Fruit fly (Drosophila melanogaster) Kc167 (cell line): ENCODE data around the gene Slc45-1.

Experiments
- Myc ChIP-seq: fragments of >200 bp; optimal IDR thresholded peaks from 2 replicates; lab custom pipeline; 2017; ENCODE audit warnings: missing external identifiers
- Sin3A ChIP-seq: fragments of >200 bp; optimal IDR thresholded peaks from 2 replicates; lab custom pipeline; 2018; ENCODE audit warnings: missing external identifiers
- h ChIP-seq: fragments of >200 bp; optimal IDR thresholded peaks from 3 replicates; lab custom pipeline; 2018; ENCODE audit warnings: missing external identifiers
- insv ChIP-seq: fragments of >200 bp; optimal IDR thresholded peaks from 3 replicates; lab custom pipeline; 2018; ENCODE audit warnings: missing external identifiers
- psq ChIP-seq: fragments of >200 bp; optimal IDR thresholded peaks from 2 replicates; lab custom pipeline; 2017; ENCODE audit warnings: missing external identifiers
- ttk ChIP-seq: sonication (Bioruptor generic); optimal IDR thresholded peaks from 2 replicates; lab custom pipeline; 2017; ENCODE audit warnings: missing external identifiers

Slc45-1 gene

DNA sequence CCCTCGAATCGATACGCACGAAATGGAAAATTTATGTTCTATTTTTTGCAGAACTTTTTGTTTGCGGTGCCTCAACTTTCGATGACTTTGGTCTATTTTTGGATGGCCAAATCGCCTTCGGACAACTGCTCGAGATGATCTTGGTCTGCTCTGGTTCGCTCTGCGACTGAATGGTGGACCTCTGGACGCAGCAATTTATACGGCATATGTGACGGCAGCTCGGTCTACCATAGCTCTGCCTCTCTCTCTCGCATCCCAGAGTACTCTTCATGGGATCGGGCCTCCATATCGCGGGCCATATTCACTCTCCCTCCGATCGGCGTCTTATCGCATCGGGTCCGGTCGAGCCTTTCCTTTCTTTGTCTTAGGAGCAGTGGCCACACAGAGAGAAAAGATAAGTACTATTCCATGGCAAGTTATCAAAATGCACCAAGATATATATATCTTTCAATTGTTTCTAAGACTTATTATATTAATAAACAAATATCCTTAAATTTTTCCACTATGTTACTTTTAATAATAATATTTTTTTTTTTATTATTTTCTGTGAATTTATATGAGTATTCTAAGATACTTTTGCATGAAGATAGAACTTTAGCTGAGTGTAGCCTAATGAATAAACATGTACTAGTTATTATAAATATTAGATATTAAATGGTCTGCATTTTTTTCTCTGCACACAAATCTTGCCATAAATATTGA, at the start of gene Slc45-1:
TSS of gene Slc45-1 (minus strand) at position 150 of the 702 bp plus-strand sequence.
- TF ChIP-seq Myc (no peak), ttk (lab: Kevin White, UChicago) (no peak), h (lab: Kevin White, UChicago) (no peak)

DNA sequence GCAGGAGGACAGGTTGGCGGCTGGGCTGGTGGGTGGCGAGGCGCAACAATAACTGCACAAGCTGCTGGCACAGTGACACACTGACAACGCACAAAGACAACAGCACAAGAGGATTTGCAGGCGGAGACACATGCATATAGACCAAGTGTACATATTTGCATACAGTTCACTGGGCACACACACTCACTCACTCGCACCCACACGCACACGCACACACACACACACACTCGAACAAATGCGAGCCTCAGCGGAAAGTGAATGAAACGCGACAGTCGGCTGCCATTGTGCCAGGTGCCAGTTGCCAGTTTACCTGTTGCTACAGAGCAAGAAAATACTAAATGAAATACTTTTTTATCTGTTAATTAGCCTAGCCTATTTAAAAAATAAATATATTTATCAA, 46.5 kb upstream of the Slc45-1 start:
- TF ChIP-seq Sin3A (lab: Kevin White, UChicago) = no peak
- TF ChIP-seq insv (lab: Kevin White, UChicago) = no peak
- TF ChIP-seq ttk (lab: Kevin White, UChicago) = no peak
- no peak for TF ChIP-seq Myc
- no peak for TF ChIP-seq h (lab: Kevin White, UChicago)
- TF ChIP-seq psq (lab: Kevin White, UChicago) = no peak

DNA sequence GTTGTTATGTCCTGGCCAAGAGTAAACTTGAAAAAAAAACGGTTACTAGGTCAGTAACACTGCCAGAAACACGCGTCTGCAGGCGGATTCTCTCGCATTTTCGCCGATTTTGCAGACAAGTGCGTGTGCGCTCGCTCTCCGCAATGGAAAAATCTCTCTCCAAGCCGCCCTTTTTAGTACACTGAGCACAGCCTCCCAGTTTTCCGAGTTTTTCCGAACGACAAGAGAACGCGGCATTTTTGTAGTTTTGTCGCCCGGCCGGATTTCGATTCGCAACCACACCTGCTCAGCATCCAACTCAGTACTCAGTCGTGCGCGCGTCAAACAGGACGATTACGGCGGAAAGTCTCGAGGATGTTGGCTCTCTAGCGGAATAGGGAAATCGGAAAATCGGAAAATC, 43.0 kb upstream of the Slc45-1 start, which contains the start of gene GluRIB:
TSS of gene GluRIB (plus strand) at position 301 of the 400 bp plus-strand sequence.
- TF ChIP-seq Myc = no peak

DNA sequence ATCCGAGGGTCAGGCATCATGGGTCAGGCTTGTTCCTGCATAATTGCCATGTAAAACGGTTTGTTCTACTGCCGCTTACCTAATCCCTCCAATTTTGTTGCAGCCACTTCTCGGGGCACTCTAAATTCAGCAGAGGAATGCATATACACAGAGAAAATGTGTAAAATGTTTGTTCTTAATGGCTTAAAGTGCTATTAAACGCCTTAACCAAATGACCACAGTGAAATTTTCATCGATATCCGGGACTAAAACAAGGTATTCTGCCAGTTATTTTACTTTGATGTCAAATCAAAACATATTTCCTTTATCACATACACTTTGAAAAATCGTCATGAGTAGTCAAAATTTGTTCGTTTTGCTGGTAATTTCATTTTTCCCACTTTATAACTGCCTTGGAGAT, 41.3 kb upstream of the Slc45-1 start, which contains the start of gene CG4477:
TSS of gene CG4477 (plus strand) at position 301 of the 400 bp plus-strand sequence.
- TF ChIP-seq insv (lab: Kevin White, UChicago) (no peak), Myc (no peak), psq (lab: Kevin White, UChicago) (no peak), Sin3A (lab: Kevin White, UChicago) (no peak), ttk (lab: Kevin White, UChicago) (no peak), h (lab: Kevin White, UChicago) (no peak)

DNA sequence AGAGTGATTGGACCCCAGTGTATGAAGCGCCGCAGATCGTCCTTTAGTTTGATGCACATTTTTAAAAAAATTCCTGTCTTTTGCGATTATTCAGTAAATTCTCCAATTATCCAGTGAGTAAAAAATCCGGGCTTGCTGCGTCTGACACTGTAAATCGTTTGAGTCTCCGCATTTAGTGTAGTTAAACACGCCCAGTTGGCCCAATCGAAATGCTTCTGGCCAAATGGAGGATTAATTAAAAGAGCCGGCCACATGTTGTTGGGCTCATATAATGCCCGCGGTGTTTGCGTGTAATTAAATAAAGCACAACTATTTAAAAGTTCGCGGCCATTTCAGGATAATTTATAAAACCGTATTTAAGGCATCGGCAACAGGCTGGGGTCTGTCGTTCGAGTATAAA, 27.9 kb upstream of the Slc45-1 start, which contains the start of gene CG4483:
TSS of gene CG4483 (minus strand) at position 101 of the 400 bp plus-strand sequence.
- TF ChIP-seq Myc (no peak), h (lab: Kevin White, UChicago) (no peak), Sin3A (lab: Kevin White, UChicago) (no peak), ttk (lab: Kevin White, UChicago) (no peak), insv (lab: Kevin White, UChicago) (no peak), psq (lab: Kevin White, UChicago) (no peak)

DNA sequence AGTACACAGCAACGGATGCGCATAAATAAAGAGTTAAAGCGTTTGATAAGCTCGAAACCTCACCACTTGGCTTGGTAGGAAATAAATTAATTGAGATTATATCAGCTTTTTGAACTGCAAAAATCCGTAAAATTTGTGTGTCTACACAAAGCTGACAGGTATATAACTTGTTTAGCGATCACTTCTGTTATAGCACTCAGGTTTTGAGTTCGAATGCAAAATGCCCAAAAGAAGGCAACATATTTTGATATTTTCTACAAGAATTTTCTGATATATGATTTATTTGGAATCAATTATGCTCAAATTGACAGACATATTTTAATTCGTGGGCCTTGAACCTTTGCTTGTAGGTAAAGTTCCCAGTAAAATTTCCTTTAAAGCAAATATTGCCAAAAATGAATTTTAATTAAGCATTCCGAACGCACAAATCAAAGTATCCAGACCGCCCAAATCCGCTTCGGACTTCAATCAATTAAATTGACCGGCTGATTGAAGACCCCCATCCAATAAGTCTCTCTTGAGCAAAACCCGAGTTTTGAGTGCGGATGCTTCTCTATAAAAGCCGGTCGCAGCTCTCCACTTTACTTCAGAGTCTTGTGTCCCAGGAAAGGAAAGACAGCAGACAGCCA, 2.8 kb upstream of the Slc45-1 start, which contains the start of gene CG4476:
TSS of gene CG4476 (plus strand) at position 579 of the 629 bp plus-strand sequence.
- TF ChIP-seq insv (lab: Kevin White, UChicago) = no peak
- no peak for TF ChIP-seq ttk (lab: Kevin White, UChicago)
- TF ChIP-seq Sin3A (lab: Kevin White, UChicago) = no peak
- TF ChIP-seq psq (lab: Kevin White, UChicago) = no peak
- no peak for TF ChIP-seq h (lab: Kevin White, UChicago)
- no peak for TF ChIP-seq Myc

DNA sequence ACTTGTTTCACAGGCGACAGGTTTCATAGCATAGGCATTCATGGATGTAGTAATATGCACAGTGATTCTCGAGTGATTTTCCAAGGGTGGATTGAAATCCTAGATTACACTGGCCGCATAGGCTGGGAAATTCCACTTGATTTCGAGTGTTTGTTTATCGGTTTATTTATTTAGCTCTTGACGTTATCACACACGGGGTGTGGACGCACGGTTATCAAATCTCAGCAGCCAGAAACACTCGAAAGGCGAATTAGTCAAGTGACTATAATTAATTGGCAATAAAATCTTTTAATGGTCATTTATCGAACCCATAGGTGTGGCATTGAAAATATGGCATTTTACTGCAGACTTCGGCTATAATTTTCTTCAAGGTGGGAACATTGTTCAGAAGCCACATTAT, 1.0 kb upstream of the Slc45-1 start:
- no peak for TF ChIP-seq Myc
- TF ChIP-seq ttk (lab: Kevin White, UChicago) = no peak
- no peak for TF ChIP-seq Sin3A (lab: Kevin White, UChicago)
- TF ChIP-seq psq (lab: Kevin White, UChicago) = no peak
- no peak for TF ChIP-seq insv (lab: Kevin White, UChicago)
- TF ChIP-seq h (lab: Kevin White, UChicago) = no peak

DNA sequence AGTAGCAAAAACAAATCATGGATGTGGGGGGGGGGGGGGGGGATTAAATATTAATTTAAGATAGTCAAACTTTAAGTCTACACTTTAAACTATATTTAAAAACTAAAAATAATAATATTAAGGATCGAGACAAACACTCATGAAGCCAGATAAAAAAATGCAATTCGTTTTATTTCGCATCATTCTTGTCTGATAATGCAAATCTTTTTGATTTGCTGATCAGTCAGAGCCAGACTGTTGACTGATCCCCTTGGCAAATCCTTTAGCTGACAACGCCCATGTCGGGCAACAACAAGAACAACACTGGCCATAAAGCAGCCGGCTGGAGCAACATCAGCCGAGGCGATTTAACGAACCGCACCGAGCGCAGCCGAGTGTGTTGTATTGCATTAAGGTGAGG, 15.7 kb downstream of the Slc45-1 start:
- TF ChIP-seq h (lab: Kevin White, UChicago) = no peak
- TF ChIP-seq Sin3A (lab: Kevin White, UChicago) = no peak
- TF ChIP-seq ttk (lab: Kevin White, UChicago) = no peak
- no peak for TF ChIP-seq Myc
- no peak for TF ChIP-seq insv (lab: Kevin White, UChicago)
- no peak for TF ChIP-seq psq (lab: Kevin White, UChicago)

DNA sequence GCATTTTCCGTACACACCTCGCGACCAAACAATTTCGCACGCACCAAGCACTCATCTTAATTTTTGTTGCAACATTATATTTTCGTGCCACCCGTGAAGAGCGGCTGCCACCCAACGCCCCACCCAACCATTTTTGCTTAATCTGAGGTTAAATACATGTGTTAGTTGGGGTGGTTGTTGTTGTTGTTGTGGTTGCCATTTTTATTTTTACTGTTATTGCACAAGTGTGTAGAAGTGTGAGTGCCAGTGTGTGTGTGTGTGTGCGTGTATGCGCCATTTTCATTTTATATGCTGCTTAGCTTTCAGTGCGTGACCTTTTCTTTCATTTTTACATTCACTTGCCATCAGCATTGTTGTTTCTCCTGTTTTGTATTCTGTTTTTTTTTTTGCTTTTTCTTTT, 20.0 kb downstream of the Slc45-1 start:
- no peak for TF ChIP-seq insv (lab: Kevin White, UChicago)
- no peak for TF ChIP-seq ttk (lab: Kevin White, UChicago)
- no peak for TF ChIP-seq h (lab: Kevin White, UChicago)
- no peak for TF ChIP-seq Myc
- no peak for TF ChIP-seq psq (lab: Kevin White, UChicago)
- TF ChIP-seq Sin3A (lab: Kevin White, UChicago) = no peak

DNA sequence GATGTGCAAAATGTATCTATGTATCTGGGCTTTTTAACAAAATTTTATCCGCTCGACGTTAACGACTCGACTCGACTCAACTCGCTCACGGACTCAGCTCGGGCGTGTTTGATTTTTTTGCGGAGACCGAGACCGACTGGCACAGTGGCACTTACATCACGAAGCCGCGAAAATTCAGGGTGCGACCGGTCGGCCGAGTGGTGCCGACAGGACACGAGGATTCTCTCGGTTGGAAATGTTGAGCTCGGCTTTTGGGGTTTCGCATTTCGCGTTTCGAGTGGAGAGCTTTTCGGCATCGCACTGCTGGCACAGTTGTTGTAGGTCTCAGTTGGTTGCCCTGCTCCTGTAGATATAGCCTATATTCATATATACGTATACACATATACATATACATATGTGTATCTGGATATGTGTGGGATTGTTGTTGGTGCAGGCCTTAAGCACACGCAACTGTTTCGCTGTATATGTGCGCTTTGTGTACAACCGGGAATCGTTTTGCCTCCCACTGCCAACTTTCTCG, 26.5 kb downstream of the Slc45-1 start, which contains the start of gene Rdl:
TSS of gene Rdl (minus strand) at position 97 of the 520 bp plus-strand sequence.
- TF ChIP-seq Myc (no peak), insv (lab: Kevin White, UChicago) (no peak), psq (lab: Kevin White, UChicago) (no peak), h (lab: Kevin White, UChicago) (no peak)
